Worm (Caenorhabditis elegans) whole organism, late embryonic: ENCODE data around the gene kin-24.

ENCODE experiments used
- C08G9.2 ChIP-seq: sonication (generic microtip); optimal IDR thresholded peaks from 2 replicates; lab custom pipeline; 2016; ENCODE audit warnings: mild to moderate bottlenecking, missing genetic modification characterization, moderate library complexity, missing compliant biosample characterization
- F13H6.1 ChIP-seq: sonication (generic microtip); optimal IDR thresholded peaks from 2 replicates; lab custom pipeline; 2016; ENCODE audit warnings: missing genetic modification characterization, missing compliant biosample characterization
- T23F11.4 ChIP-seq: fragments of 200-800 bp; sonication (Bioruptor generic); optimal IDR thresholded peaks from 2 replicates; lab custom pipeline; 2018; ENCODE audit warnings: mild to moderate bottlenecking, missing genetic modification characterization, missing compliant biosample characterization
- ceh-19 ChIP-seq: fragments of 200-800 bp; sonication (Bioruptor generic); optimal IDR thresholded peaks from 2 replicates; lab custom pipeline; 2018; ENCODE audit warnings: mild to moderate bottlenecking, missing genetic modification characterization, missing compliant biosample characterization
- ceh-2 ChIP-seq: sonication (generic microtip); optimal IDR thresholded peaks from 2 replicates; lab custom pipeline; 2016; ENCODE audit warnings: missing genotype, missing genetic modification characterization, missing compliant biosample characterization
- ceh-24 ChIP-seq: sonication (generic microtip); optimal IDR thresholded peaks from 2 replicates; lab custom pipeline; 2016; ENCODE audit warnings: mild to moderate bottlenecking, missing genetic modification characterization, missing compliant biosample characterization
- ceh-30 ChIP-seq: fragments of 150-350 bp; optimal IDR thresholded peaks from 2 replicates; lab custom pipeline; 2014; ENCODE audit warnings: missing biosample characterization, missing genetic modification characterization
- ceh-34 ChIP-seq: sonication (generic microtip); optimal IDR thresholded peaks from 2 replicates; lab custom pipeline; 2016; ENCODE audit warnings: mild to moderate bottlenecking, missing genetic modification characterization, missing compliant biosample characterization
- ceh-45 ChIP-seq: fragments of 200-800 bp; sonication (Bioruptor generic); IDR thresholded peaks from 2 replicates; pipeline ENCODE4 v1.3.6; 2022; ENCODE audit warnings: missing genetic modification reagents, missing genetic modification characterization, missing compliant biosample characterization
- ceh-48 ChIP-seq: sonication (generic microtip); optimal IDR thresholded peaks from 2 replicates; lab custom pipeline; 2016; ENCODE audit warnings: missing genetic modification characterization, inconsistent platforms, missing compliant biosample characterization
- ceh-6 ChIP-seq: fragments of 200-800 bp; sonication (Bioruptor generic); optimal IDR thresholded peaks from 2 replicates; lab custom pipeline; 2018; ENCODE audit warnings: mild to moderate bottlenecking, missing genetic modification characterization, missing compliant biosample characterization
- ceh-9 ChIP-seq: sonication (generic microtip); optimal IDR thresholded peaks from 2 replicates; lab custom pipeline; 2016; ENCODE audit warnings: mild to moderate bottlenecking, missing genetic modification characterization, inconsistent platforms, missing compliant biosample characterization
- dve-1 ChIP-seq: sonication (generic microtip); optimal IDR thresholded peaks from 2 replicates; lab custom pipeline; 2017; ENCODE audit warnings: antibody characterized with exemption, mild to moderate bottlenecking, missing genetic modification characterization, missing compliant biosample characterization
- eyg-1 ChIP-seq: sonication (generic microtip); optimal IDR thresholded peaks from 2 replicates; lab custom pipeline; 2016; ENCODE audit warnings: missing genotype, missing genetic modification characterization, missing compliant biosample characterization
- fax-1 ChIP-seq: sonication (generic microtip); optimal IDR thresholded peaks from 2 replicates; lab custom pipeline; 2016; ENCODE audit warnings: missing genotype, missing genetic modification characterization, missing compliant biosample characterization
- fkh-10 ChIP-seq: fragments of 150-350 bp; optimal IDR thresholded peaks from 2 replicates; lab custom pipeline; 2014; ENCODE audit warnings: missing biosample characterization, missing genetic modification reagents, missing genetic modification characterization
- hlh-13 ChIP-seq: fragments of 200-800 bp; sonication (Bioruptor generic); optimal IDR thresholded peaks from 2 replicates; lab custom pipeline; 2018; ENCODE audit warnings: mild to moderate bottlenecking, missing genetic modification characterization, missing compliant biosample characterization
- hlh-15 ChIP-seq: sonication (generic microtip); optimal IDR thresholded peaks from 2 replicates; lab custom pipeline; 2016; ENCODE audit warnings: missing genetic modification characterization, missing compliant biosample characterization
- lim-6 ChIP-seq: sonication (generic microtip); optimal IDR thresholded peaks from 2 replicates; lab custom pipeline; 2016; ENCODE audit warnings: missing genetic modification characterization, missing compliant biosample characterization
- madf-2 ChIP-seq: sonication (generic microtip); optimal IDR thresholded peaks from 2 replicates; lab custom pipeline; 2017; ENCODE audit warnings: missing genetic modification characterization, missing compliant biosample characterization
- mec-3 ChIP-seq: sonication (generic microtip); optimal IDR thresholded peaks from 2 replicates; lab custom pipeline; 2016; ENCODE audit warnings: borderline replicate concordance, missing genetic modification characterization, missing compliant biosample characterization
- nfya-1 ChIP-seq: sonication (generic microtip); optimal IDR thresholded peaks from 2 replicates; lab custom pipeline; 2017; ENCODE audit warnings: missing genetic modification characterization, mild to moderate bottlenecking, missing compliant biosample characterization, antibody characterized with exemption, moderate library complexity
- npax-4 ChIP-seq: sonication (generic microtip); optimal IDR thresholded peaks from 2 replicates; lab custom pipeline; 2016; ENCODE audit warnings: missing genetic modification characterization, missing compliant biosample characterization
- odd-2 ChIP-seq: sonication (generic microtip); optimal IDR thresholded peaks from 2 replicates; lab custom pipeline; 2017; ENCODE audit warnings: antibody characterized with exemption, mild to moderate bottlenecking, missing genetic modification characterization, missing compliant biosample characterization
- pag-3 ChIP-seq: sonication (generic microtip); optimal IDR thresholded peaks from 2 replicates; lab custom pipeline; 2016; ENCODE audit warnings: missing compliant biosample characterization, missing genetic modification characterization, borderline replicate concordance
- pat-9 ChIP-seq: fragments of 200-800 bp; sonication (Bioruptor generic); optimal IDR thresholded peaks from 2 replicates; lab custom pipeline; 2018; ENCODE audit warnings: mild to moderate bottlenecking, missing genetic modification characterization, moderate library complexity, missing compliant biosample characterization
- pha-4 ChIP-seq: fragments of 150-350 bp; optimal IDR thresholded peaks from 2 replicates; lab custom pipeline; 2018; ENCODE audit warnings: missing biosample characterization, missing genetic modification reagents, missing genetic modification characterization
- pros-1 ChIP-seq: fragments of 150-350 bp; optimal IDR thresholded peaks from 2 replicates; lab custom pipeline; 2014; ENCODE audit warnings: missing biosample characterization, missing genetic modification reagents, missing genetic modification characterization
- ref-2 ChIP-seq: sonication (generic microtip); optimal IDR thresholded peaks from 2 replicates; lab custom pipeline; 2016; ENCODE audit warnings: missing genetic modification characterization, missing compliant biosample characterization
- rnt-1 ChIP-seq: sonication (generic microtip); optimal IDR thresholded peaks from 2 replicates; lab custom pipeline; 2016; ENCODE audit warnings: missing genetic modification characterization, missing compliant biosample characterization
- sox-2 ChIP-seq: fragments of 200-800 bp; sonication (Bioruptor generic); IDR thresholded peaks from 2 replicates; pipeline ENCODE4 v1.3.6; 2022; ENCODE audit warnings: missing genetic modification reagents, missing genetic modification characterization, missing compliant biosample characterization
- sox-4 ChIP-seq: sonication (generic microtip); optimal IDR thresholded peaks from 2 replicates; lab custom pipeline; 2017; ENCODE audit warnings: mild to moderate bottlenecking, missing genetic modification characterization, inconsistent platforms, missing compliant biosample characterization
- tbx-2 ChIP-seq: sonication (generic microtip); optimal IDR thresholded peaks from 2 replicates; lab custom pipeline; 2016; ENCODE audit warnings: missing genetic modification characterization, missing compliant biosample characterization
- tbx-7 ChIP-seq: sonication (generic microtip); optimal IDR thresholded peaks from 2 replicates; lab custom pipeline; 2016; ENCODE audit warnings: missing genotype, missing genetic modification characterization, missing compliant biosample characterization
- ttx-3 ChIP-seq: sonication (generic microtip); optimal IDR thresholded peaks from 2 replicates; lab custom pipeline; 2016; ENCODE audit warnings: missing genetic modification reagents, missing genetic modification characterization, missing compliant biosample characterization
- unc-86 ChIP-seq: sonication (generic microtip); optimal IDR thresholded peaks from 2 replicates; lab custom pipeline; 2016; ENCODE audit warnings: missing genetic modification characterization, missing compliant biosample characterization
- zip-5 ChIP-seq: sonication (generic microtip); optimal IDR thresholded peaks from 2 replicates; lab custom pipeline; 2016; ENCODE audit warnings: missing genetic modification characterization, missing compliant biosample characterization

kin-24 gene

DNA sequence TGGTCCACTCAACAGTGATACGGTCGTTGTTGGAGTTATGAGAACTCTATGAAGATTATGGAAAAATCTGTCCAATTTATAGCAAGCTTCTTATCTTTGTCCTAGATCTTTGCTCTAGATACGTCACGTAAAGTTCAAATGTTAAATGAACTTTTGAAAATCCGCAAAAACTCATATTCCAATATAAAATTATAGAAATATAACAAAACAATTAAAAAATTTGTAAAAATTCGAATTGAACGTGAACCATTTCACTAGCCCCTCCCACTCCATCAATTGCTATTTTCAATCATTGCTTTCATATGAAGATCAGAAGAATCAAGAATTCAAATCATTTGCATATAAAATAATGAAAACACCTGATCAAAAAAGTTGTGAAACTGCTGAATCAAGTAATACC is 8.3 kb downstream of the kin-24 start, which contains the start of gene kin-21:
kin-21 (plus strand) TSS at position 301 of the 400 bp plus-strand sequence.
- TF ChIP-seq ceh-48: no peak

DNA sequence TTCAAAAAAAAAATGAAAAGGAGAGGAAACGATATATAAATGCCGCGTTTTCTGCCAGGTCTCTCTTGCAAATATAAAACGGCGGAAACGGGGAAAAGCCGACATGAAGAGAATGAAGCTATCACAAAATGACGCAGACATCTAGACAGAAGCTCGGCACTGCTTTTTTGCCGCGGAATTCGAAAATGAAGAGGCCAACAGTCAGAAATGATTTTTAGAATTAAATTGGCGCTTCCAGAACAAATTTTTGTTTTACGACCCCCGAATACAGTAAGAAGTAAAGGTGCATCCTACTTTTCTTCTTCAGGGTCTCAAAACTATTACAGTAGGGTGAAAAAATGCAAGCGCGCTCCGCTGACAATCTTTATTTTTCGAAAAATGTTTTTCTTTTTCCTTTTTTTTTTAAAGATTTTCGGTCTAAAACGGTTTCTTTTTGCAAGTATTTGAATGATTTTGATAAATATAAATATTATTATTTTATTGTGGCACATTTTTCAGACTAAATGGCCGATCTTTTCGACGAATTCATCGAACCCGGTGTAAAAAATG is 15.6 kb downstream of the kin-24 start, which contains the start of gene mtr-4:
mtr-4 (plus strand) TSS at position 499 of the 549 bp plus-strand sequence.
- no peak for TF ChIP-seq unc-86 (tag; lab: Kevin White, UChicago)
- no peak for TF ChIP-seq hlh-13 (GFP tag; lab: Kevin White, UChicago)
- TF ChIP-seq nfya-1 (tag; lab: Kevin White, UChicago): no peak
- no peak for TF ChIP-seq fkh-10 (GFP tag; lab: Kevin White, UChicago)
- no peak for TF ChIP-seq pag-3
- no peak for TF ChIP-seq lim-6 (tag; lab: Kevin White, UChicago)
- TF ChIP-seq madf-2 (tag; lab: Kevin White, UChicago): no peak
- no peak for TF ChIP-seq npax-4
- TF ChIP-seq ceh-9: no peak
- no peak for TF ChIP-seq ceh-6
- TF ChIP-seq sox-2: no peak
- TF ChIP-seq pros-1: no peak
- no peak for TF ChIP-seq eyg-1 (tag; lab: Kevin White, UChicago)
- TF ChIP-seq pha-4: no peak
- TF ChIP-seq zip-5 (tag; lab: Kevin White, UChicago): no peak
- TF ChIP-seq ceh-30 (tag; lab: Kevin White, UChicago): no peak

DNA sequence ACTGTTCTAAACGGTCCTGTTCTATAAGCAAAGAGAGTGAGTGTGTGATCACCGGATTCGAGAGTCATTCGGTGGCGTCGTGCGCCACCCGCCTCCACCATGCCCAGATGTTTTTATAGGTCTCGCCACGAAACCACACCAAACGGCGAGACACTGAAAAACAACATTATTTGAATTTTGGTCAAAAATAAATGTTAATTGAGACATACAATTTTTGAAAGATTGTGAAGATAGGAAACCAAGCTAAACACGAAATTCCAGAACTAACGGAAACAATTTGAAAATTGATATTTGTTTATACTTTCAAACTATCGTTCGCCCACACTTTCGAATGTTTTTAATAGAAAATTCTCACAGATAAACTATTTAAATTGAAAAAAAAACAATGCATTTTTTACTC is 16.4 kb downstream of the kin-24 start, which contains the start of gene catp-6:
catp-6 (minus strand) TSS at position 101 of the 400 bp plus-strand sequence.
- TF ChIP-seq mec-3 (tag; lab: Kevin White, UChicago) (no peak), eyg-1 (tag; lab: Kevin White, UChicago) (no peak), pag-3 (no peak), ceh-9 (no peak), sox-4 (tag; lab: Kevin White, UChicago) (no peak), tbx-2 (tag; lab: Kevin White, UChicago) (no peak), ceh-24 (tag; lab: Kevin White, UChicago) (no peak), ceh-19 (GFP tag; lab: Kevin White, UChicago) (no peak), hlh-13 (GFP tag; lab: Kevin White, UChicago) (no peak), ceh-2 (tag; lab: Kevin White, UChicago) (no peak), fkh-10 (GFP tag; lab: Kevin White, UChicago) (no peak), T23F11.4 (no peak), fax-1 (tag; lab: Kevin White, UChicago) (no peak), hlh-15 (tag; lab: Kevin White, UChicago) (no peak), tbx-7 (tag; lab: Kevin White, UChicago) (no peak), ref-2 (tag; lab: Kevin White, UChicago) (no peak), ttx-3 (tag; lab: Kevin White, UChicago) (no peak)

DNA sequence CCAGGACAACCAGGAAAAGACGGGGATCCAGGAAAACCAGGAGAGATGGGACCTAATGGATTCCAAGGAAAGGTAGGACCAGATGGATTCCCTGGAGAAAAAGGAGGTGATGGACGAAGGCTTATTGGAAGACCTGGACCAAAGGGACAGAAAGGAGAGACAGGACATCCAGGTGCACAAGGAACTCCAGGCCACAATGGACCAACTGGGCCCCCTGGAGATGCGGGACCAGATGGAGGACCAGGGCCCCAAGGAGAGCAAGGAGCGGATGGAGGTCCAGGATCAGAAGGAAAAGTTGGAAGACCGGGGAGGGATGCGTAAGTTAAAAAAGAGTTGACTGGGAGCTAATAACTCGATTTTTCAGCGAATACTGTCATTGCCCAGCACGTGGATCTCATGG is 18.3 kb downstream of the kin-24 start:
- no peak for TF ChIP-seq pag-3
- TF ChIP-seq C08G9.2 (tag; lab: Kevin White, UChicago): peak; percentile 9

DNA sequence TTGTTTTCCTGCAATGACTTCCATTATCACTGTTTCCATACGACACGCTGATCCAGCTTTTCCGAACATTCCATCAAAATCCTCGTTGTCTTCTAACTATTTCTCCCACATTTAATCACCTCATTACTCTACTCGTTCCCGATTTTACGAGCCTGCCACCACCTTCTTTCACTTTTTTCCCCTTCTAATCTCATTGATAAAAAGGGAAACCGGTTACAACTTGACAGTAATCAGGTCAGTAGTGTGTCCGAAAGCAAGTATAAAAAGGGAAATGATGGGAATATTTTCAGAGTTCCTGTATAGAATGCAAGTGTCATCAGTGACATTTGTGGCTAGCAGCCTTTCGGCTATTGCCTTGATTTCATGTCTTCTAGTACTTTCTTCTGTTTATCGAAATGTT is 19.3 kb downstream of the kin-24 start, which contains the start of gene col-123:
col-123 (plus strand) TSS at position 301 of the 400 bp plus-strand sequence.
- no peak for TF ChIP-seq odd-2 (tag; lab: Kevin White, UChicago)
- no peak for TF ChIP-seq tbx-7 (tag; lab: Kevin White, UChicago)
- no peak for TF ChIP-seq pag-3
- no peak for TF ChIP-seq madf-2 (tag; lab: Kevin White, UChicago)
- TF ChIP-seq dve-1 (tag; lab: Kevin White, UChicago): no peak
- no peak for TF ChIP-seq F13H6.1 (tag; lab: Kevin White, UChicago)
- no peak for TF ChIP-seq sox-4 (tag; lab: Kevin White, UChicago)
- no peak for TF ChIP-seq pat-9 (tag; lab: Kevin White, UChicago)
- TF ChIP-seq ceh-34 (tag; lab: Kevin White, UChicago): no peak
- TF ChIP-seq hlh-13 (GFP tag; lab: Kevin White, UChicago): no peak
- no peak for TF ChIP-seq ceh-19 (GFP tag; lab: Kevin White, UChicago)
- no peak for TF ChIP-seq zip-5 (tag; lab: Kevin White, UChicago)
- TF ChIP-seq rnt-1: no peak
- TF ChIP-seq ceh-45: no peak
